Worm (Caenorhabditis elegans) whole organism, L3 larva: ENCODE results near the gene W07A12.4.

ENCODE experiments used
- hmg-11 ChIP-seq: sonication (generic microtip); optimal IDR thresholded peaks from 2 replicates; lab custom pipeline; 2016; ENCODE audit warnings: missing genetic modification characterization, missing compliant biosample characterization
- nhr-12 ChIP-seq: fragments of 150-350 bp; optimal IDR thresholded peaks from 2 replicates; lab custom pipeline; 2014; ENCODE audit warnings: missing biosample characterization, missing genetic modification characterization
- nhr-25 ChIP-seq: sonication (generic microtip); optimal IDR thresholded peaks from 2 replicates; lab custom pipeline; 2017; ENCODE audit warnings: missing biosample characterization, missing genetic modification characterization
- nhr-43 ChIP-seq: sonication (generic microtip); optimal IDR thresholded peaks from 2 replicates; lab custom pipeline; 2016; ENCODE audit warnings: mild to moderate bottlenecking, missing genetic modification characterization, missing compliant biosample characterization; ENCODE audit not compliant: poor library complexity, severe bottlenecking
- snpc-4 ChIP-seq: fragments of 150-350 bp; optimal IDR thresholded peaks from 2 replicates; lab custom pipeline; 2014; ENCODE audit warnings: missing biosample characterization, missing genetic modification characterization

DNA sequence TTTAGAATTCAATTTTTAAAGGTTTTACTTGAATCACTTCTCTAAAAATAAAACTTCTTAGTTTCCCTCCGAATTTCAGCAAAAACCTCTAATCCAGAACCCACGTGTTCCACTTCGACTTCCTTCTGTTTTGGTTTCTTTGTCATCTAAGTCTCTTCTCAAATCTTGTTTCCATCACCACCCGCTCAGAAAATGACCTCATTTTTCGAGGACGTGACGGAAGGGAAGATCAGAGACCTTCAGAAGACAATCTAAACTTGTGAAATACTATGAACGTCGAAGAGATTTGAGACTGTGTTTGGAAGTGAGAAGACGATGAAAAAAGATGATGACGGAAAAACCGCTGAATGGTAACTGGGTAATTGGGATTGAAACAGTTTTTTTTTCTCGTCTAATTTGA, 43.6 kb downstream of the W07A12.4 start:
- no peak for TF ChIP-seq nhr-43 (tag; lab: Kevin White, UChicago)
- no peak for TF ChIP-seq snpc-4 (tag; lab: Kevin White, UChicago)
- no peak for TF ChIP-seq hmg-11
- peak; percentile 75 for TF ChIP-seq nhr-25 (tag; lab: Kevin White, UChicago)
- no peak for TF ChIP-seq nhr-12
